Fruit fly (Drosophila melanogaster) whole organism, embryonic: Measurements from ENCODE around the gene CG14367.

Experiments used
- Atf3 ChIP-seq: fragments of 200-800 bp; sonication (Bioruptor generic); optimal IDR thresholded peaks from 3 replicates; lab custom pipeline; 2016; ENCODE audit warnings: missing biosample characterization, missing genetic modification characterization
- BtbVII ChIP-seq: fragments of 200-800 bp; sonication (Bioruptor generic); optimal IDR thresholded peaks from 3 replicates; lab custom pipeline; 2017; ENCODE audit warnings: missing biosample characterization, mild to moderate bottlenecking, missing genetic modification characterization
- CG10147 ChIP-seq: fragments of 200-800 bp; sonication (Bioruptor generic); optimal IDR thresholded peaks from 2 replicates; lab custom pipeline; 2019; ENCODE audit warnings: missing biosample characterization, mild to moderate bottlenecking, missing genetic modification characterization, moderate library complexity
- CG1024 ChIP-seq: fragments of 200-800 bp; sonication (Bioruptor generic); IDR thresholded peaks from 2 replicates; pipeline ENCODE4 v1.3.6; 2022; ENCODE audit warnings: missing biosample characterization, missing genetic modification characterization
- CG10654 ChIP-seq: fragments of 200-800 bp; sonication (Bioruptor generic); optimal IDR thresholded peaks from 2 replicates; lab custom pipeline; 2016; ENCODE audit warnings: missing biosample characterization, missing genetic modification characterization
- CG12155 ChIP-seq: fragments of 200-800 bp; sonication (Bioruptor generic); optimal IDR thresholded peaks from 3 replicates; lab custom pipeline; 2016; ENCODE audit warnings: missing biosample characterization, missing genetic modification characterization
- CG15514 ChIP-seq: fragments of 200-800 bp; sonication (Bioruptor generic); optimal IDR thresholded peaks from 3 replicates; lab custom pipeline; 2017; ENCODE audit warnings: missing biosample characterization, missing genetic modification characterization, mild to moderate bottlenecking, moderate library complexity, missing genetic modification reagents
- CG17328 ChIP-seq: fragments of 200-800 bp; sonication (Bioruptor generic); IDR thresholded peaks from 2 replicates; pipeline ENCODE4 v1.3.6; 2022; ENCODE audit warnings: missing biosample characterization, missing genetic modification characterization
- CG18011 ChIP-seq: fragments of 200-800 bp; sonication (Bioruptor generic); optimal IDR thresholded peaks from 2 replicates; lab custom pipeline; 2017; ENCODE audit warnings: missing biosample characterization, missing genetic modification characterization, mild to moderate bottlenecking, moderate library complexity, missing genotype
- CG18476 ChIP-seq: fragments of 200-800 bp; sonication (Bioruptor generic); optimal IDR thresholded peaks from 2 replicates; lab custom pipeline; 2016; ENCODE audit warnings: missing biosample characterization, mild to moderate bottlenecking, missing genetic modification characterization
- CG2199 ChIP-seq: fragments of 200-800 bp; sonication (Bioruptor generic); IDR thresholded peaks from 3 replicates; pipeline ENCODE4 v1.3.6; 2022; ENCODE audit warnings: missing biosample characterization, missing genetic modification characterization
- CG4360 ChIP-seq: fragments of 200-800 bp; sonication (Bioruptor generic); IDR thresholded peaks from 2 replicates; pipeline ENCODE4 v1.3.6; 2022; ENCODE audit warnings: missing biosample characterization, missing genetic modification characterization
- CG4617 ChIP-seq: fragments of 200-800 bp; sonication (Bioruptor generic); optimal IDR thresholded peaks from 3 replicates; lab custom pipeline; 2016; ENCODE audit warnings: missing biosample characterization, missing genetic modification characterization, borderline replicate concordance
- CG6272 ChIP-seq: fragments of 200-800 bp; sonication (Bioruptor generic); IDR thresholded peaks from 2 replicates; pipeline ENCODE4 v1.3.6; 2022; ENCODE audit warnings: missing biosample characterization, missing genetic modification characterization
- CG7357 ChIP-seq: fragments of 200-800 bp; sonication (Bioruptor generic); IDR thresholded peaks from 3 replicates; pipeline ENCODE4 v1.3.6; 2022; ENCODE audit warnings: missing biosample characterization, missing genetic modification characterization
- CG9437 ChIP-seq: fragments of 200-800 bp; sonication (Bioruptor generic); optimal IDR thresholded peaks from 2 replicates; lab custom pipeline; 2018; ENCODE audit warnings: missing biosample characterization, mild to moderate bottlenecking, missing genetic modification characterization
- CG9609 ChIP-seq: fragments of 200-800 bp; sonication (Bioruptor generic); optimal IDR thresholded peaks from 3 replicates; lab custom pipeline; 2016; ENCODE audit warnings: missing biosample characterization, missing genetic modification characterization
- CG9797 ChIP-seq: fragments of 200-800 bp; sonication (Bioruptor generic); optimal IDR thresholded peaks from 3 replicates; lab custom pipeline; 2018; ENCODE audit warnings: missing biosample characterization, mild to moderate bottlenecking, missing genetic modification characterization
- CHES-1-like ChIP-seq: fragments of 200-800 bp; sonication (Bioruptor generic); optimal IDR thresholded peaks from 2 replicates; lab custom pipeline; 2016; ENCODE audit warnings: missing biosample characterization, missing genetic modification characterization
- Dll ChIP-seq: fragments of 200-800 bp; sonication (Bioruptor generic); IDR thresholded peaks from 4 replicates; pipeline ENCODE4 v1.3.6; 2022; ENCODE audit warnings: missing biosample characterization, missing genetic modification characterization; ENCODE audit not compliant: partially characterized antibody
- Dref ChIP-seq: fragments of 200-800 bp; sonication (Bioruptor generic); IDR thresholded peaks from 2 replicates; pipeline ENCODE4 v1.3.6; 2022; ENCODE audit warnings: missing biosample characterization, missing genetic modification characterization
- Fer1 ChIP-seq: fragments of 200-800 bp; sonication (Bioruptor generic); optimal IDR thresholded peaks from 2 replicates; lab custom pipeline; 2017; ENCODE audit warnings: missing biosample characterization, mild to moderate bottlenecking, missing genetic modification characterization
- Fer2 ChIP-seq: fragments of 200-800 bp; sonication (Bioruptor generic); optimal IDR thresholded peaks from 2 replicates; lab custom pipeline; 2018; ENCODE audit warnings: missing biosample characterization, mild to moderate bottlenecking, missing genetic modification characterization, moderate library complexity
- GATAe ChIP-seq: fragments of 200-800 bp; sonication (Bioruptor generic); conservative IDR thresholded peaks from 2 replicates; pipeline ENCODE4 v1.3.6; 2022; ENCODE audit warnings: missing biosample characterization, missing genetic modification characterization
- NFAT ChIP-seq: fragments of 200-800 bp; sonication (Bioruptor generic); IDR thresholded peaks from 2 replicates; pipeline ENCODE4 v1.3.6; 2022; ENCODE audit warnings: missing biosample characterization, missing genetic modification characterization
- Nf-YB ChIP-seq: fragments of 200-800 bp; sonication (Bioruptor generic); optimal IDR thresholded peaks from 3 replicates; lab custom pipeline; 2019; ENCODE audit warnings: missing biosample characterization, mild to moderate bottlenecking, missing genetic modification characterization, moderate library complexity
- Rfx ChIP-seq: fragments of 200-800 bp; sonication (Bioruptor generic); IDR thresholded peaks from 2 replicates; pipeline ENCODE4 v1.3.6; 2022; ENCODE audit warnings: missing biosample characterization, missing genetic modification characterization
- Side ChIP-seq: fragments of 200-800 bp; sonication (Bioruptor generic); optimal IDR thresholded peaks from 2 replicates; lab custom pipeline; 2016; ENCODE audit warnings: missing biosample characterization, missing genetic modification characterization
- Sry-β ChIP-seq: fragments of 200-800 bp; sonication (Bioruptor generic); optimal IDR thresholded peaks from 2 replicates; lab custom pipeline; 2018; ENCODE audit warnings: missing biosample characterization, mild to moderate bottlenecking, missing genetic modification characterization, moderate library complexity
- Sry-δ ChIP-seq: fragments of 200-800 bp; sonication (Bioruptor generic); optimal IDR thresholded peaks from 2 replicates; lab custom pipeline; 2016; ENCODE audit warnings: missing biosample characterization, missing genetic modification characterization
- Ssrp ChIP-seq: fragments of 200-800 bp; sonication (Bioruptor generic); optimal IDR thresholded peaks from 2 replicates; lab custom pipeline; 2018; ENCODE audit warnings: missing biosample characterization, mild to moderate bottlenecking, missing genetic modification characterization, moderate library complexity
- YL-1 ChIP-seq: fragments of 200-800 bp; sonication (Bioruptor generic); optimal IDR thresholded peaks from 3 replicates; lab custom pipeline; 2017; ENCODE audit warnings: missing biosample characterization, mild to moderate bottlenecking, missing genetic modification characterization
- dmrt99B ChIP-seq: fragments of 200-800 bp; sonication (Bioruptor generic); optimal IDR thresholded peaks from 2 replicates; lab custom pipeline; 2018; ENCODE audit warnings: missing biosample characterization, mild to moderate bottlenecking, missing genetic modification characterization, moderate library complexity
- emc ChIP-seq: fragments of 200-800 bp; sonication (Bioruptor generic); optimal IDR thresholded peaks from 2 replicates; lab custom pipeline; 2016; ENCODE audit warnings: missing biosample characterization, missing genetic modification characterization
- insv ChIP-seq, 2 experiments: fragments of 200-800 bp; sonication (Bioruptor generic); optimal IDR thresholded peaks; 3 replicates each; lab custom pipeline; 2016 to 2018; ENCODE audit warnings: missing biosample characterization in 2 of 2, missing genetic modification characterization in 2 of 2
- inv ChIP-seq: fragments of 200-800 bp; sonication (Bioruptor generic); IDR thresholded peaks from 2 replicates; pipeline ENCODE4 v1.3.6; 2022; ENCODE audit warnings: missing biosample characterization, missing genetic modification characterization; ENCODE audit not compliant: partially characterized antibody
- lola ChIP-seq, 3 experiments: fragments of >200 bp in 2 of 3; fragments of 200-800 bp in 1 of 3; sonication (Bioruptor generic) in 1 of 3; optimal IDR thresholded peaks; 2 replicates each; lab custom pipeline; 2017 to 2019; ENCODE audit warnings: missing biosample characterization in 3 of 3, missing genetic modification characterization in 3 of 3, mild to moderate bottlenecking in 1 of 3, moderate library complexity in 1 of 3
- lov ChIP-seq, 2 experiments: fragments of 200-800 bp in 1 of 2; fragments of >200 bp in 1 of 2; sonication (Bioruptor generic) in 1 of 2; IDR thresholded peaks in 1 of 2; optimal IDR thresholded peaks in 1 of 2; 2 replicates in 1 of 2; 3 replicates in 1 of 2; pipeline versions ENCODE4 v1.3.6 to Lab custom; 2017 to 2022; ENCODE audit warnings: missing biosample characterization in 1 of 2, missing genetic modification characterization in 1 of 2
- maf-S ChIP-seq: fragments of 200-800 bp; sonication (Bioruptor generic); optimal IDR thresholded peaks from 2 replicates; lab custom pipeline; 2016; ENCODE audit warnings: missing biosample characterization, missing genetic modification characterization
- pb ChIP-seq: fragments of 200-800 bp; sonication (Bioruptor generic); optimal IDR thresholded peaks from 3 replicates; lab custom pipeline; 2016; ENCODE audit warnings: missing biosample characterization, missing genetic modification characterization
- pfk ChIP-seq: fragments of 200-800 bp; sonication (Bioruptor generic); optimal IDR thresholded peaks from 2 replicates; lab custom pipeline; 2018; ENCODE audit warnings: missing biosample characterization, mild to moderate bottlenecking, missing genetic modification characterization, moderate library complexity
- pros ChIP-seq: fragments of 200-800 bp; sonication (Bioruptor generic); optimal IDR thresholded peaks from 3 replicates; lab custom pipeline; 2019; ENCODE audit warnings: missing biosample characterization, mild to moderate bottlenecking, missing genetic modification characterization, moderate library complexity
- pum ChIP-seq: fragments of 200-800 bp; sonication (Bioruptor generic); optimal IDR thresholded peaks from 2 replicates; lab custom pipeline; 2016; ENCODE audit warnings: missing biosample characterization, missing genetic modification characterization
- ranshi ChIP-seq: fragments of 200-800 bp; sonication (Bioruptor generic); IDR thresholded peaks from 2 replicates; pipeline ENCODE4 v1.3.6; 2022; ENCODE audit warnings: missing biosample characterization, missing genetic modification characterization
- sens-2 ChIP-seq: fragments of 200-800 bp; sonication (Bioruptor generic); IDR thresholded peaks from 2 replicates; pipeline ENCODE4 v1.3.6; 2022; ENCODE audit warnings: missing biosample characterization, missing genetic modification characterization
- slbo ChIP-seq: fragments of 200-800 bp; sonication (Bioruptor generic); IDR thresholded peaks from 2 replicates; pipeline ENCODE4 v1.3.6; 2022; ENCODE audit warnings: missing biosample characterization, missing genetic modification characterization
- tio ChIP-seq: fragments of 200-800 bp; sonication (Bioruptor generic); optimal IDR thresholded peaks from 2 replicates; lab custom pipeline; 2017; ENCODE audit warnings: missing biosample characterization, missing genetic modification characterization, inconsistent platforms
- z ChIP-seq: fragments of 200-800 bp; sonication (Bioruptor generic); IDR thresholded peaks from 3 replicates; pipeline ENCODE4 v1.3.6; 2022; ENCODE audit warnings: missing biosample characterization, missing genetic modification characterization

CG14367 gene

DNA sequence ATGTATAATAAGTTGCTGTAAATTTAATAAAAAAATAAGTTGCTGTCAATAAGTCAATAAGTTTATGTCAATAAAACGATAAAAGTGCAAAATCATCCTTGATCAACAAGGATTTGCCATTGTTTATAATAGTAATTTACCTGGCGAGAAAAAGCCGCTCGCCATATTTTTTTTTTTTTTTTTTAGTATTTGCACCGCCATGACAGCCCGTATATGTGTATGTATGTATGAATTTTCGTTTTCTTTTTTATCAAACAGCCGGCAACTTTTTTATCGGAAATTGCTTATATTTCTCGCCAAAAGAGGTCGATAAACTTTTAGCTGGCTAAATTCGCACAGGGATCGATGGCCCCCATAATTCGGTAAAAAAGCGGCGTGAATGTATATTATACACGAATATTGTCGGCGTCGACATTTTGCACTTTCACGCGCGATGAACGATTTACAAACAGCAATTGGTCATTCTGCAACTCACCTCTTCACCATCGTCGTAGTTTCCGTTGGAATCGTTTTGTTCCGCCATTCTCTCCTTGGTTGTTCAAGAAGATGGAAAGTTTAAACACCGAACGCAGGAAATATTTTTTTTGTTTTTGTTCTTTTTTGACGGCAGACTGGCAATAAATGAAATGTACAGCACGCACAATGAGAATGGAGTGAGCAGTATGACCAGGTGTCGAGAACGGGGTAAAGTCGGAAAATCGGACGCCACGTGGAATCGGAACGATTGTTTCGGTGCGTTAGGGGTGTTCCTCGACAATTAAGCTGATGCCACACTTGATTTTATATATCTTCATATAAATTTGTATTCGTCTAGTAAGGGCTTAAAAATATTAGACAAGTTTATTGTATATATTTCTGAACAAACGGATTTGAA is 33.8 kb upstream of the CG14367 start, which contains the start of gene Hrb87F (continued):
- TF ChIP-seq CG1024 (GFP tag; lab: Robert Waterston, UW), result peak; percentile 87
- no peak for TF ChIP-seq BtbVII (GFP tag; lab: Kevin White, UChicago)
- peak; percentile 29 for TF ChIP-seq Sry-δ
- no peak for TF ChIP-seq pb
- TF ChIP-seq CG10147, result no peak
- TF ChIP-seq tio (GFP tag; lab: Kevin White, UChicago), result no peak
- no peak for TF ChIP-seq pum
- TF ChIP-seq pfk, result peak; percentile 91
- TF ChIP-seq CG10654 (GFP tag; lab: Kevin White, UChicago), result no peak
- no peak for TF ChIP-seq insv (GFP tag; optimal IDR thresholded peaks at IDR 0.05; lab: Kevin White, UChicago)
- no peak for TF ChIP-seq Fer2 (tag; lab: Kevin White, UChicago)
- peak; percentile 7; the same call in 1 of the 2 replicates for TF ChIP-seq ranshi (GFP tag; lab: Robert Waterston, UW)
- TF ChIP-seq sens-2 (GFP tag; lab: Robert Waterston, UW), result no peak
- no peak for TF ChIP-seq CG9609 (GFP tag; lab: Kevin White, UChicago)
- no peak for TF ChIP-seq Nf-YB (GFP tag; lab: Kevin White, UChicago)
- TF ChIP-seq CG9437 (GFP tag; lab: Kevin White, UChicago), result no peak
- TF ChIP-seq z (GFP tag; lab: Robert Waterston, UW), result no peak
- TF ChIP-seq CG7357, result 0 out of 3 replicates have a peak, but pooled peaks have one; percentile 11
- TF ChIP-seq CG4617 (GFP tag; lab: Kevin White, UChicago), result peak; percentile 15
- TF ChIP-seq CG15514 (GFP tag; lab: Kevin White, UChicago), result peak; percentile 28
- TF ChIP-seq slbo (GFP tag; lab: Robert Waterston, UW), result peak; percentile 78
- no peak for TF ChIP-seq GATAe (GFP tag; lab: Robert Waterston, UW)
- no peak for TF ChIP-seq CG12155
- no peak for TF ChIP-seq Sry-β (GFP tag; lab: Kevin White, UChicago)
- TF ChIP-seq YL-1 (GFP tag; lab: Kevin White, UChicago), result peak; percentile 67
- peak; percentile 68 for TF ChIP-seq Rfx
- TF ChIP-seq CG9797, result peak; percentile 57
- no peak for TF ChIP-seq emc
- TF ChIP-seq inv (GFP tag; lab: Robert Waterston, UW), result no peak; the same call in 1 of the 2 replicates
- TF ChIP-seq NFAT (GFP tag; lab: Robert Waterston, UW), result peak; percentile 33; the same call in 1 of the 2 replicates
- TF ChIP-seq lov (optimal IDR thresholded peaks at IDR 0.05; lab: Kevin White, UChicago), result no peak
- TF ChIP-seq lov (GFP tag; IDR thresholded peaks at IDR 0.05; lab: Robert Waterston, UW), result peak; percentile 22; the same call in 1 of the 3 replicates
- TF ChIP-seq CG2199 (GFP tag; lab: Robert Waterston, UW), result no peak
- no peak for TF ChIP-seq Ssrp
- no peak for TF ChIP-seq pros (GFP tag; lab: Kevin White, UChicago)
- no peak for TF ChIP-seq CG4360
- TF ChIP-seq CG18476 (GFP tag; lab: Kevin White, UChicago), result no peak
- no peak for TF ChIP-seq Fer1 (GFP tag; lab: Kevin White, UChicago)
- peak; percentile 21 for TF ChIP-seq CHES-1-like (GFP tag; lab: Kevin White, UChicago)
- no peak for TF ChIP-seq dmrt99B (tag; lab: Kevin White, UChicago)
- peak; percentile 67 for TF ChIP-seq Dref (GFP tag; lab: Robert Waterston, UW)
- TF ChIP-seq Atf3 (GFP tag; lab: Kevin White, UChicago), result no peak
- no peak for TF ChIP-seq Dll (GFP tag; lab: Robert Waterston, UW)
- no peak for TF ChIP-seq CG17328
- peak; percentile 92 for TF ChIP-seq CG18011 (GFP tag; lab: Kevin White, UChicago)
- no peak for TF ChIP-seq maf-S
- no peak for TF ChIP-seq lola (GFP tag; optimal IDR thresholded peaks at IDR 0.05; lab: Kevin White, UChicago)
- peak; percentile 39 for TF ChIP-seq Side
- peak; percentile 46; the same call in 1 of the 2 replicates for TF ChIP-seq CG6272 (GFP tag; lab: Robert Waterston, UW)
